Fruit fly (Drosophila melanogaster): ENCODE data around the gene Drice.

DNA sequence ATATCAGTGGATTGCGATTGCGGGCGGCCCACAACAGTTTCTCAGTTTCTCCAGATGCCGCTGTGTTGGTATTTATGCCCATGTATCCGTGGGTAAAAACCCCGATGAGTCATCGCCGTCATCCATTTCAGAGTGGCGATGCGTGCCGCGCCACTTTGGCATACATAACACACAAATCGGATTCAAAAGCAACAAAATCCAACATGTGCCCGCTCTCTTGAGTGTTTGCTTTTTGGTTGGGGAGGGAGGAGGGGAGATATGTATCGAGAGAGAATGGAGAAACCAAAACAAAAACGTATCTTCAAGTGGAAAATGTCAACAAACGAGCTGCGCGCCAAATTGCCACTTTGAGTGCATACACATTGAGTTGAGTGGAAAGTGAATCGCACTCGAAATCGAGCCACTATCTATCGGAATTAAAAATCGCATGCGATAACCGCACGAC lies 27.8 kb upstream of the Drice start:
- TF ChIP-seq fd96Ca (GFP tag; IDR thresholded peaks at IDR 0.05) = 0 out of 3 replicates have a peak, but pooled peaks have one; percentile 37
- no peak for TF ChIP-seq CG34367 (tag; optimal IDR thresholded peaks at IDR 0.05)

Data from whole organism, pupa.